Fruit fly (Drosophila melanogaster) whole organism, adult: Measurements from ENCODE around the gene CG34377.
"Not testable (repeated sequence)": the region's sequence is repeated elsewhere in the genome, so short reads cannot be mapped to it uniquely, and the experiment has no call there.

ENCODE experiments used
- CG11617 ChIP-seq: fragments of 200-800 bp; sonication (Bioruptor generic); optimal IDR thresholded peaks from 2 replicates; lab custom pipeline; 2017; ENCODE audit warnings: mild to moderate bottlenecking, missing biosample characterization, missing genetic modification reagents, missing genetic modification characterization
- CG33017 ChIP-seq: fragments of 200-800 bp; sonication (Bioruptor generic); optimal IDR thresholded peaks from 2 replicates; lab custom pipeline; 2018; ENCODE audit warnings: missing biosample characterization, mild to moderate bottlenecking, missing genetic modification characterization, moderate library complexity
- CG7045 ChIP-seq: fragments of 200-800 bp; sonication (Bioruptor generic); optimal IDR thresholded peaks from 2 replicates; lab custom pipeline; 2017; ENCODE audit warnings: missing biosample characterization, mild to moderate bottlenecking, missing genetic modification characterization
- CG7101 ChIP-seq: fragments of 200-800 bp; sonication (Bioruptor generic); optimal IDR thresholded peaks from 2 replicates; lab custom pipeline; 2018; ENCODE audit warnings: missing biosample characterization, mild to moderate bottlenecking, missing genetic modification characterization, moderate library complexity
- Hr96 ChIP-seq: fragments of 200-800 bp; sonication (Bioruptor generic); optimal IDR thresholded peaks from 2 replicates; lab custom pipeline; 2016; ENCODE audit warnings: missing biosample characterization, missing genetic modification characterization
- bab1 ChIP-seq: fragments of 200-800 bp; sonication (Bioruptor generic); optimal IDR thresholded peaks from 3 replicates; lab custom pipeline; 2019; ENCODE audit warnings: missing biosample characterization, mild to moderate bottlenecking, missing genetic modification characterization, moderate library complexity
- kay ChIP-seq: fragments of 200-800 bp; sonication (Bioruptor generic); peaks from one replicate; lab custom pipeline; 2016; ENCODE audit warnings: missing biosample characterization, missing genetic modification characterization, borderline replicate concordance
- pad ChIP-seq: fragments of 200-800 bp; sonication (Bioruptor generic); optimal IDR thresholded peaks from 3 replicates; lab custom pipeline; 2017; ENCODE audit warnings: missing biosample characterization, missing genetic modification characterization, mild to moderate bottlenecking, moderate library complexity, missing genetic modification reagents
- tj ChIP-seq: fragments of 200-800 bp; sonication (Bioruptor generic); optimal IDR thresholded peaks from 3 replicates; lab custom pipeline; 2017; ENCODE audit warnings: missing biosample characterization, mild to moderate bottlenecking, missing genetic modification characterization, moderate library complexity
- toe ChIP-seq: fragments of 200-800 bp; sonication (Bioruptor generic); optimal IDR thresholded peaks from 2 replicates; lab custom pipeline; 2016; ENCODE audit warnings: missing biosample characterization, missing genetic modification characterization

DNA sequence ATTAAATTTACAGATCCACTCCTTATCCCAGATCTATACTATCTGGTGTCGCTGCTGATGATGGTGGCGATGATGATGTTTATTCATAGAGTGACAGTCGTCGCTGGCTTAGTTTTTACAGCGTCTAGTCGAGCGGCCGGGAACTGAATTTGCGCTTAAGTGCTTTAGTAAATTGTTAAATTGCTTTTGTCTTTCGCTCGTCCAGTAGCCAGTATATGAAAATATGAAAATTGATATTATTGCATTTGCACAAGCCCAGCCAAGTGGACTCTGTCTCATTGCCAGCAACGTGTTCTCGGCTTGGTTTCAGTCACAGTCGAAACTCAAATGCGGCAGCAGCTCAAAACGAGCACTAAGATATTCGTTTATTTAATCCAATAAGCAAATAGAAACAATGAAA is 25.4 kb downstream of the CG34377 start, which contains the start of gene CG7084:
- TF ChIP-seq Hr96 (GFP tag; lab: Kevin White, UChicago); toe (GFP tag; lab: Kevin White, UChicago); pad (GFP tag; lab: Kevin White, UChicago); CG33017 (tag; lab: Kevin White, UChicago); CG7045 (GFP tag; lab: Kevin White, UChicago); kay; tj (GFP tag; lab: Kevin White, UChicago); CG11617 (GFP tag; lab: Kevin White, UChicago); bab1 (GFP tag; lab: Kevin White, UChicago); CG7101 (tag; lab: Kevin White, UChicago): not testable (repeated sequence)
